Fruit fly (Drosophila melanogaster) whole organism, pupa: Measurements from ENCODE around the gene Cypl.
A peak's percentile ranks its signal among the peaks of the same experiment; 100 is the strongest.

ENCODE experiments used
- CG10348 ChIP-seq: fragments of 200-800 bp; sonication (Bioruptor generic); IDR thresholded peaks from 2 replicates; pipeline ENCODE4 v1.3.6; 2022; ENCODE audit warnings: missing biosample characterization, missing genetic modification characterization
- CG14655 ChIP-seq: fragments of 200-800 bp; sonication (Bioruptor generic); optimal IDR thresholded peaks from 3 replicates; lab custom pipeline; 2017; ENCODE audit warnings: mild to moderate bottlenecking, missing biosample characterization, missing genetic modification reagents, missing genetic modification characterization
- CG8159 ChIP-seq: fragments of 200-800 bp; sonication (Bioruptor generic); optimal IDR thresholded peaks from 3 replicates; lab custom pipeline; 2018; ENCODE audit warnings: missing biosample characterization, mild to moderate bottlenecking, missing genetic modification characterization, moderate library complexity
- EcR ChIP-seq: fragments of 200-800 bp; sonication (Bioruptor generic); optimal IDR thresholded peaks from 3 replicates; lab custom pipeline; 2019; ENCODE audit warnings: missing biosample characterization, missing genetic modification characterization, mild to moderate bottlenecking, moderate library complexity, missing genetic modification reagents
- Ets98B ChIP-seq: fragments of 200-800 bp; sonication (Bioruptor generic); IDR thresholded peaks from 2 replicates; pipeline ENCODE4 v1.3.6; 2022; ENCODE audit warnings: missing biosample characterization, missing genetic modification characterization
- Pif1A ChIP-seq: fragments of 200-800 bp; sonication (Bioruptor generic); optimal IDR thresholded peaks from 3 replicates; lab custom pipeline; 2016; ENCODE audit warnings: missing biosample characterization, missing genetic modification characterization
- Pif1B ChIP-seq: fragments of 200-800 bp; sonication (Bioruptor generic); optimal IDR thresholded peaks from 3 replicates; lab custom pipeline; 2016; ENCODE audit warnings: missing biosample characterization, missing genetic modification characterization
- fd96Ca ChIP-seq: fragments of 200-800 bp; sonication (Bioruptor generic); IDR thresholded peaks from 3 replicates; pipeline ENCODE4 v1.3.6; 2022; ENCODE audit warnings: missing biosample characterization, missing genetic modification characterization
- gl ChIP-seq: fragments of 200-800 bp; sonication (Bioruptor generic); optimal IDR thresholded peaks from 2 replicates; lab custom pipeline; 2018; ENCODE audit warnings: missing biosample characterization, mild to moderate bottlenecking, missing genetic modification characterization

DNA sequence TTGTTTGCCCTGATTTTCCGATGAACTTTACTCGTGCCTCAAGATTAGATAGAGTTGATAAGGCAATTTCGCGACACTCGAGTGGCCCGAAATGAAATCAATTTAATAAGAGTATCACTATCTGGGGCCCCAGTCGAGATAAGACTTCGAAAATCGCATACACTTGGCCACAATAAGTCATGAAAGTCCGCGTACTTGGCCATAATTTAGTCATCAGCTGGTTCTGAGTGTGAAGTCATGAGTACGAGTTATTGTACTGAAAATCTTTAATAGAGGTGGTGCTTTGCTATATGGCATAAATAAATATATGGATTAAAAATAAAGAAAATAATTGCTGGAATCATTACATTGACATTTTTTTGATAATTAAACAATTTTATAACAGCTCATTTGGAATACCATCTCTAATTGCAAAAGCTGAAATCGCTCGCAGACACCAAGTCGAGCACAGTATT lies 30.9 kb downstream of the Cypl start:
- no peak for TF ChIP-seq Pif1B (GFP tag; lab: Kevin White, UChicago)
- no peak for TF ChIP-seq fd96Ca (GFP tag; lab: Robert Waterston, UW)
- TF ChIP-seq CG10348, result no peak
- TF ChIP-seq Ets98B (GFP tag; lab: Robert Waterston, UW), result 0 out of 2 replicates have a peak, but pooled peaks have one; percentile 18
- no peak for TF ChIP-seq Pif1A (GFP tag; lab: Kevin White, UChicago)
- no peak for TF ChIP-seq EcR
- no peak for TF ChIP-seq CG8159
- no peak for TF ChIP-seq CG14655 (GFP tag; lab: Kevin White, UChicago)
- no peak for TF ChIP-seq gl (tag; lab: Kevin White, UChicago)
